Worm (Caenorhabditis elegans) whole organism, L4 larva: Measurements from ENCODE around the gene F36D4.5.

Experiments
- R02D3.7 ChIP-seq: fragments of 150-350 bp; sonication (generic microtip); optimal IDR thresholded peaks from 3 replicates; lab custom pipeline; 2014; ENCODE audit warnings: missing biosample characterization, missing genetic modification characterization
- ceh-32 ChIP-seq: sonication (generic microtip); optimal IDR thresholded peaks from 2 replicates; lab custom pipeline; 2016; ENCODE audit warnings: mild to moderate bottlenecking, missing genetic modification characterization, missing compliant biosample characterization; ENCODE audit not compliant: poor library complexity
- cey-2 ChIP-seq: sonication (generic microtip); optimal IDR thresholded peaks from 3 replicates; lab custom pipeline; 2017; ENCODE audit warnings: missing genetic modification characterization, mild to moderate bottlenecking, missing compliant biosample characterization, antibody characterized with exemption, borderline replicate concordance; ENCODE audit not compliant: insufficient read depth
- fkh-10 ChIP-seq: fragments of 150-350 bp; optimal IDR thresholded peaks from 2 replicates; lab custom pipeline; 2014; ENCODE audit warnings: missing biosample characterization, missing genetic modification reagents, missing genetic modification characterization
- mep-1 ChIP-seq: fragments of 150-350 bp; sonication (generic microtip); optimal IDR thresholded peaks from 3 replicates; lab custom pipeline; 2014; ENCODE audit warnings: missing biosample characterization, missing genetic modification characterization
- nhr-25 ChIP-seq: sonication (generic microtip); optimal IDR thresholded peaks from 2 replicates; lab custom pipeline; 2017; ENCODE audit warnings: missing genetic modification characterization, mild to moderate bottlenecking, missing compliant biosample characterization, antibody characterized with exemption, moderate library complexity, borderline replicate concordance; ENCODE audit not compliant: insufficient read depth
- nhr-28 ChIP-seq: fragments of 150-350 bp; optimal IDR thresholded peaks from 2 replicates; lab custom pipeline; 2014; ENCODE audit warnings: missing biosample characterization, missing genetic modification characterization
- saeg-2 ChIP-seq: fragments of 200-800 bp; sonication (Bioruptor generic); IDR thresholded peaks from 2 replicates; pipeline ENCODE4 v1.3.6; 2022; ENCODE audit warnings: missing genetic modification reagents, missing genetic modification characterization, missing compliant biosample characterization
- tag-97 ChIP-seq: fragments of 200-800 bp; sonication (Bioruptor generic); IDR thresholded peaks from 2 replicates; pipeline ENCODE4 v1.3.6; 2022; ENCODE audit warnings: missing genetic modification characterization, missing compliant biosample characterization
- unc-39 ChIP-seq: sonication (generic microtip); optimal IDR thresholded peaks from 2 replicates; lab custom pipeline; 2017; ENCODE audit warnings: missing biosample characterization, missing genetic modification characterization
- zip-2 ChIP-seq: fragments of 150-350 bp; optimal IDR thresholded peaks from 2 replicates; lab custom pipeline; 2014; ENCODE audit warnings: missing biosample characterization, missing genetic modification characterization

- TF ChIP-seq cey-2 (no peak), mep-1 (peak; percentile 39), fkh-10 (GFP tag; lab: Kevin White, UChicago) (peak; percentile 47), nhr-25 (tag; lab: Kevin White, UChicago) (no peak), saeg-2 (GFP tag; lab: Robert Waterston, UW) (no peak), nhr-28 (tag; lab: Kevin White, UChicago) (no peak), zip-2 (no peak), tag-97 (no peak), R02D3.7 (tag; lab: Kevin White, UChicago) (no peak), unc-39 (tag; lab: Kevin White, UChicago) (no peak), ceh-32 (no peak)
These were observed at the start of gene F36D4.5 for ce11 chrV:9425593-9425992.
